Fruit fly (Drosophila melanogaster) whole organism, embryonic: ENCODE measurements around the gene Rpn2.

Experiments
- CG10209 ChIP-seq: fragments of 200-800 bp; sonication (Bioruptor generic); optimal IDR thresholded peaks from 3 replicates; lab custom pipeline; 2017; ENCODE audit warnings: missing biosample characterization, mild to moderate bottlenecking, missing genetic modification characterization, missing genetic modification reagents
- CG11456 ChIP-seq: fragments of 200-800 bp; sonication (Bioruptor generic); IDR thresholded peaks from 3 replicates; pipeline ENCODE4 v1.3.6; 2022; ENCODE audit warnings: missing biosample characterization, missing genetic modification characterization
- CG12104 ChIP-seq: fragments of 200-800 bp; sonication (Bioruptor generic); optimal IDR thresholded peaks from 3 replicates; lab custom pipeline; 2016; ENCODE audit warnings: missing biosample characterization, missing genetic modification characterization
- CG12236 ChIP-seq: fragments of 200-800 bp; sonication (Bioruptor generic); optimal IDR thresholded peaks from 2 replicates; lab custom pipeline; 2016; ENCODE audit warnings: missing biosample characterization, missing genetic modification characterization
- CG12769 ChIP-seq: fragments of 200-800 bp; sonication (Bioruptor generic); optimal IDR thresholded peaks from 2 replicates; lab custom pipeline; 2019; ENCODE audit warnings: missing biosample characterization, mild to moderate bottlenecking, missing genetic modification characterization, moderate library complexity
- CG13123 ChIP-seq: fragments of 200-800 bp; sonication (Bioruptor generic); optimal IDR thresholded peaks from 2 replicates; lab custom pipeline; 2016; ENCODE audit warnings: missing biosample characterization, missing genetic modification characterization
- CG13775 ChIP-seq: fragments of 200-800 bp; sonication (Bioruptor generic); optimal IDR thresholded peaks from 3 replicates; lab custom pipeline; 2017; ENCODE audit warnings: missing biosample characterization, mild to moderate bottlenecking, missing genetic modification characterization
- CG1529 ChIP-seq: fragments of 200-800 bp; sonication (Bioruptor generic); optimal IDR thresholded peaks from 3 replicates; lab custom pipeline; 2018; ENCODE audit warnings: missing biosample characterization, missing genetic modification characterization
- CG1603 ChIP-seq: fragments of 200-800 bp; sonication (Bioruptor generic); optimal IDR thresholded peaks from 2 replicates; lab custom pipeline; 2019; ENCODE audit warnings: missing biosample characterization, mild to moderate bottlenecking, missing genetic modification characterization, moderate library complexity
- CG1647 ChIP-seq: fragments of 200-800 bp; sonication (Bioruptor generic); optimal IDR thresholded peaks from 3 replicates; lab custom pipeline; 2016; ENCODE audit warnings: missing biosample characterization, missing genetic modification characterization
- CG17328 ChIP-seq: fragments of 200-800 bp; sonication (Bioruptor generic); IDR thresholded peaks from 2 replicates; pipeline ENCODE4 v1.3.6; 2022; ENCODE audit warnings: missing biosample characterization, missing genetic modification characterization
- CG17829 ChIP-seq: fragments of 200-800 bp; optimal IDR thresholded peaks from 2 replicates; lab custom pipeline; 2019; ENCODE audit warnings: missing biosample characterization, mild to moderate bottlenecking, missing genetic modification characterization, moderate library complexity
- CG2199 ChIP-seq: fragments of 200-800 bp; sonication (Bioruptor generic); IDR thresholded peaks from 3 replicates; pipeline ENCODE4 v1.3.6; 2022; ENCODE audit warnings: missing biosample characterization, missing genetic modification characterization
- CG2712 ChIP-seq: fragments of 200-800 bp; optimal IDR thresholded peaks from 3 replicates; lab custom pipeline; 2019; ENCODE audit warnings: missing biosample characterization, mild to moderate bottlenecking, missing genetic modification characterization, moderate library complexity
- CG2889 ChIP-seq: fragments of 200-800 bp; sonication (Bioruptor generic); IDR thresholded peaks from 3 replicates; pipeline ENCODE4 v1.3.6; 2022; ENCODE audit warnings: missing biosample characterization, missing genetic modification characterization
- CG31365 ChIP-seq: fragments of 200-800 bp; sonication (Bioruptor generic); optimal IDR thresholded peaks from 2 replicates; lab custom pipeline; 2018; ENCODE audit warnings: missing biosample characterization, mild to moderate bottlenecking, missing genetic modification characterization
- CG42726 ChIP-seq: fragments of 200-800 bp; sonication (Bioruptor generic); IDR thresholded peaks from 2 replicates; pipeline ENCODE4 v1.3.6; 2022; ENCODE audit warnings: missing biosample characterization, missing genetic modification characterization; ENCODE audit not compliant: partially characterized antibody
- CG5180 ChIP-seq: fragments of 200-800 bp; sonication (Bioruptor generic); optimal IDR thresholded peaks from 3 replicates; lab custom pipeline; 2017; ENCODE audit warnings: missing biosample characterization, missing genetic modification characterization, mild to moderate bottlenecking, moderate library complexity, missing genetic modification reagents
- CG6654 ChIP-seq: fragments of 200-800 bp; sonication (Bioruptor generic); optimal IDR thresholded peaks from 2 replicates; lab custom pipeline; 2017; ENCODE audit warnings: missing biosample characterization, mild to moderate bottlenecking, missing genetic modification characterization
- CG7963 ChIP-seq: fragments of 200-800 bp; sonication (Bioruptor generic); IDR thresholded peaks from 3 replicates; pipeline ENCODE4 v1.3.6; 2022; ENCODE audit warnings: missing biosample characterization, missing genetic modification characterization; ENCODE audit not compliant: partially characterized antibody
- CG8944 ChIP-seq: fragments of 200-800 bp; sonication (Bioruptor generic); optimal IDR thresholded peaks from 3 replicates; lab custom pipeline; 2016; ENCODE audit warnings: missing biosample characterization, missing genetic modification characterization
- CG9215 ChIP-seq: fragments of 200-800 bp; sonication (Bioruptor generic); IDR thresholded peaks from 2 replicates; pipeline ENCODE4 v1.3.6; 2022; ENCODE audit warnings: missing biosample characterization, missing genetic modification characterization
- CG9727 ChIP-seq: fragments of 200-800 bp; sonication (Bioruptor generic); optimal IDR thresholded peaks from 3 replicates; lab custom pipeline; 2017; ENCODE audit warnings: missing biosample characterization, mild to moderate bottlenecking, missing genetic modification characterization
- Camta ChIP-seq: fragments of 200-800 bp; sonication (Bioruptor generic); optimal IDR thresholded peaks from 2 replicates; lab custom pipeline; 2016; ENCODE audit warnings: missing biosample characterization, missing genetic modification characterization
- Chrac-16 ChIP-seq: fragments of 200-800 bp; sonication (Bioruptor generic); optimal IDR thresholded peaks from 3 replicates; lab custom pipeline; 2016; ENCODE audit warnings: missing biosample characterization, missing genetic modification characterization
- Dbx ChIP-seq: fragments of 200-800 bp; sonication (Bioruptor generic); IDR thresholded peaks from 3 replicates; pipeline ENCODE4 v1.3.6; 2022; ENCODE audit warnings: missing biosample characterization, missing genetic modification characterization
- Deaf1 ChIP-seq: fragments of 200-800 bp; optimal IDR thresholded peaks from 3 replicates; lab custom pipeline; 2019; ENCODE audit warnings: missing biosample characterization, mild to moderate bottlenecking, missing genetic modification characterization, moderate library complexity
- E2f2 ChIP-seq: fragments of 200-800 bp; sonication (Bioruptor generic); IDR thresholded peaks from 2 replicates; pipeline ENCODE4 v1.3.6; 2022; ENCODE audit warnings: missing biosample characterization, missing genetic modification characterization
- HmgZ ChIP-seq: fragments of 200-800 bp; sonication (Bioruptor generic); optimal IDR thresholded peaks from 2 replicates; lab custom pipeline; 2018; ENCODE audit warnings: missing biosample characterization, mild to moderate bottlenecking, missing genetic modification characterization
- Hmx ChIP-seq: fragments of 200-800 bp; sonication (Bioruptor generic); optimal IDR thresholded peaks from 2 replicates; lab custom pipeline; 2016; ENCODE audit warnings: missing biosample characterization, missing genetic modification characterization
- MESR4 ChIP-seq: fragments of 200-800 bp; sonication (Bioruptor generic); optimal IDR thresholded peaks from 2 replicates; lab custom pipeline; 2018; ENCODE audit warnings: missing biosample characterization, mild to moderate bottlenecking, missing genetic modification characterization, moderate library complexity
- Oaz ChIP-seq: fragments of 200-800 bp; sonication (Bioruptor generic); IDR thresholded peaks from 2 replicates; pipeline ENCODE4 v1.3.6; 2022; ENCODE audit warnings: missing biosample characterization, missing genetic modification characterization
- dmrt11E ChIP-seq: fragments of 200-800 bp; sonication (Bioruptor generic); optimal IDR thresholded peaks from 3 replicates; lab custom pipeline; 2018; ENCODE audit warnings: missing biosample characterization, mild to moderate bottlenecking, missing genetic modification characterization, moderate library complexity
- en ChIP-seq: fragments of 200-800 bp; sonication (Bioruptor generic); optimal IDR thresholded peaks from 2 replicates; lab custom pipeline; 2016; ENCODE audit warnings: missing biosample characterization, missing genetic modification characterization
- fd3F ChIP-seq: fragments of 200-800 bp; sonication (Bioruptor generic); optimal IDR thresholded peaks from 2 replicates; lab custom pipeline; 2018; ENCODE audit warnings: missing biosample characterization, mild to moderate bottlenecking, missing genetic modification characterization, moderate library complexity
- fru ChIP-seq: fragments of >200 bp; optimal IDR thresholded peaks from 2 replicates; lab custom pipeline; 2017
- gt ChIP-seq: fragments of 200-800 bp; sonication (Bioruptor generic); IDR thresholded peaks from 2 replicates; pipeline ENCODE4 v1.3.6; 2022; ENCODE audit warnings: missing biosample characterization, missing genetic modification characterization
- ind ChIP-seq: fragments of 200-800 bp; sonication (Bioruptor generic); optimal IDR thresholded peaks from 3 replicates; lab custom pipeline; 2016; ENCODE audit warnings: missing biosample characterization, missing genetic modification characterization
- ken ChIP-seq: fragments of 200-800 bp; sonication (Bioruptor generic); IDR thresholded peaks from 3 replicates; pipeline ENCODE4 v1.3.6; 2022; ENCODE audit warnings: missing biosample characterization, missing genetic modification characterization
- lmd ChIP-seq: fragments of 200-800 bp; sonication (Bioruptor generic); IDR thresholded peaks from 2 replicates; pipeline ENCODE4 v1.3.6; 2022; ENCODE audit warnings: missing biosample characterization, missing genetic modification characterization
- lov ChIP-seq, 2 experiments: fragments of 200-800 bp in 1 of 2; fragments of >200 bp in 1 of 2; sonication (Bioruptor generic) in 1 of 2; IDR thresholded peaks in 1 of 2; optimal IDR thresholded peaks in 1 of 2; 2 replicates in 1 of 2; 3 replicates in 1 of 2; pipeline versions ENCODE4 v1.3.6 to Lab custom; 2017 to 2022; ENCODE audit warnings: missing biosample characterization in 1 of 2, missing genetic modification characterization in 1 of 2
- mld ChIP-seq: fragments of 200-800 bp; sonication (Bioruptor generic); IDR thresholded peaks from 3 replicates; pipeline ENCODE4 v1.3.6; 2022; ENCODE audit warnings: missing biosample characterization, missing genetic modification characterization; ENCODE audit not compliant: partially characterized antibody
- peb ChIP-seq: fragments of 200-800 bp; sonication (Bioruptor generic); IDR thresholded peaks from 2 replicates; pipeline ENCODE4 v1.3.6; 2022; ENCODE audit warnings: missing biosample characterization, missing genetic modification characterization
- pho ChIP-seq: fragments of 200-800 bp; sonication (Bioruptor generic); optimal IDR thresholded peaks from 2 replicates; lab custom pipeline; 2016; ENCODE audit warnings: missing biosample characterization, missing genetic modification characterization
- pnt ChIP-seq: fragments of 200-800 bp; sonication (Bioruptor generic); optimal IDR thresholded peaks from 3 replicates; lab custom pipeline; 2016; ENCODE audit warnings: missing biosample characterization, missing genetic modification characterization
- repo ChIP-seq: fragments of 200-800 bp; sonication (Bioruptor generic); optimal IDR thresholded peaks from 2 replicates; lab custom pipeline; 2016; ENCODE audit warnings: missing biosample characterization, missing genetic modification characterization
- rib ChIP-seq: fragments of 200-800 bp; sonication (Bioruptor generic); IDR thresholded peaks from 2 replicates; pipeline ENCODE4 v1.3.6; 2022; ENCODE audit warnings: missing biosample characterization, missing genetic modification characterization
- slou ChIP-seq: fragments of 200-800 bp; sonication (Bioruptor generic); optimal IDR thresholded peaks from 3 replicates; lab custom pipeline; 2016; ENCODE audit warnings: missing biosample characterization, missing genetic modification characterization
- tin ChIP-seq: fragments of 200-800 bp; sonication (Bioruptor generic); optimal IDR thresholded peaks from 3 replicates; lab custom pipeline; 2016; ENCODE audit warnings: missing biosample characterization, missing genetic modification characterization
- tll ChIP-seq, 2 experiments: fragments of 200-800 bp in 1 of 2; fragments of >200 bp in 1 of 2; sonication (Bioruptor generic) in 1 of 2; optimal IDR thresholded peaks; 2 replicates each; lab custom pipeline; 2017 to 2019; ENCODE audit warnings: missing biosample characterization in 2 of 2, missing genetic modification characterization in 2 of 2, mild to moderate bottlenecking in 1 of 2, moderate library complexity in 1 of 2
- zen ChIP-seq: fragments of 200-800 bp; sonication (Bioruptor generic); optimal IDR thresholded peaks from 3 replicates; lab custom pipeline; 2018; ENCODE audit warnings: missing biosample characterization, mild to moderate bottlenecking, missing genetic modification characterization, moderate library complexity

Rpn2 gene

DNA sequence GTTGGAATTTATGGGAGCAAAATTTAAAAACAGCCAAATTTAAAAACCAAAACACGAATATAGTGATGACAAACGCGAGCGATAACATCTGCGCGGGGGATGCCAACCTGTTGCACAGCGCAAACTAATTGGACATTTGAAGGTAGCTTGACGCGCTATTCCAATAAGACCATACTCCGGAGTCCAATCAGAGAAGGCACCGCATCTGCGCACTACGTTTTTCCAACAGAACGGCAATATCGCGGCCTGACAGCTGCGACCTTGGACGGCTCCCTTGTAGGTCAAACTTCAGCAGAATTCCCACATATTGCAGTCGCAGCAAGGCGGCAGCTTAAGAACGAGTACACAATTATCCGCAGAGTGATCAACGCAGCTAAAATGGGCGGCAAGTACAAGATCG is 5.3 kb upstream of the Rpn2 start, which contains the start of the genes CG11882 and Pglym78 (continued):
- TF ChIP-seq CG12236 (no peak), CG13123 (GFP tag; lab: Kevin White, UChicago) (no peak), Chrac-16 (peak; percentile 36), CG1647 (peak; percentile 36), CG2199 (GFP tag; lab: Robert Waterston, UW) (0 out of 3 replicates have a peak, but pooled peaks have one; percentile 51), en (peak; percentile 40), CG10209 (GFP tag; lab: Kevin White, UChicago) (no peak), CG13775 (peak; percentile 33), CG9215 (no peak), E2f2 (GFP tag; lab: Robert Waterston, UW) (peak; percentile 88), tll (GFP tag; optimal IDR thresholded peaks at IDR 0.05; lab: Kevin White, UChicago) (peak in 1 of 2 experiments; percentile 39), CG42726 (GFP tag; lab: Robert Waterston, UW) (peak; percentile 27; the same call in 1 of the 2 replicates), ind (GFP tag; lab: Kevin White, UChicago) (no peak), Oaz (GFP tag; lab: Robert Waterston, UW) (no peak), gt (no peak), CG11456 (GFP tag; lab: Robert Waterston, UW) (peak; percentile 68; the same call in 2 of the 3 replicates), ken (GFP tag; lab: Robert Waterston, UW) (0 out of 3 replicates have a peak, but pooled peaks have one; percentile 64), CG5180 (GFP tag; lab: Kevin White, UChicago) (no peak), CG2889 (GFP tag; lab: Robert Waterston, UW) (no peak), peb (GFP tag; lab: Robert Waterston, UW) (0 out of 2 replicates have a peak, but pooled peaks have one; percentile 20), Camta (GFP tag; lab: Kevin White, UChicago) (peak; percentile 43), CG9727 (GFP tag; lab: Kevin White, UChicago) (peak; percentile 6), slou (GFP tag; lab: Kevin White, UChicago) (no peak), Deaf1 (tag; lab: Kevin White, UChicago) (no peak), CG31365 (no peak), CG12769 (tag; lab: Kevin White, UChicago) (no peak), CG1529 (no peak), lmd (GFP tag; lab: Robert Waterston, UW) (no peak; the same call in 1 of the 2 replicates), CG1603 (peak; percentile 91), tin (peak; percentile 45), lov (optimal IDR thresholded peaks at IDR 0.05; lab: Kevin White, UChicago) (no peak), lov (GFP tag; IDR thresholded peaks at IDR 0.05; lab: Robert Waterston, UW) (no peak), pnt (peak; percentile 32), fd3F (no peak), CG17328 (GFP tag; lab: Robert Waterston, UW) (peak; percentile 40; the same call in 1 of the 2 replicates), CG2712 (peak; percentile 54), CG12104 (GFP tag; lab: Kevin White, UChicago) (no peak), Dbx (GFP tag; lab: Robert Waterston, UW) (peak; percentile 66; the same call in 2 of the 3 replicates), mld (no peak), CG7963 (GFP tag; lab: Robert Waterston, UW) (no peak), zen (tag; lab: Kevin White, UChicago) (no peak), CG8944 (GFP tag; lab: Kevin White, UChicago) (no peak), repo (GFP tag; lab: Kevin White, UChicago) (no peak), fru (lab: Kevin White, UChicago) (no peak), HmgZ (tag; lab: Kevin White, UChicago) (peak; percentile 89), pho (peak; percentile 73), CG6654 (GFP tag; lab: Kevin White, UChicago) (no peak), CG17829 (tag; lab: Kevin White, UChicago) (peak; percentile 17), Hmx (GFP tag; lab: Kevin White, UChicago) (no peak), rib (GFP tag; lab: Robert Waterston, UW) (peak; percentile 58), dmrt11E (no peak), MESR4 (GFP tag; lab: Kevin White, UChicago) (peak; percentile 88)
